6 fruit fly cellular contexts compared by ENCODE assay signal in genomic region chrX:19637002-19637420, dm6.
TF ChIP-seq lines count a peak whose summit lies in the region.

No protein-coding gene starts in this region.

- no peak for TF ChIP-seq CTCF in whole organism, embryonic (GFP tag; optimal IDR thresholded peaks at IDR 0.05; lab: Kevin White, UChicago)

TF ChIP-seq in whole organism, 6 proteins besides CTCF, POLR2A, EP300 and RAD21:
- TF ChIP-seq CG8478 (optimal IDR thresholded peaks at IDR 0.05; lab: Kevin White, UChicago) (no peak), Dll (optimal IDR thresholded peaks at IDR 0.05; lab: Kevin White, UChicago) (peak; percentile 8)

TF ChIP-seq in whole organism, adult, 20 proteins besides CTCF, POLR2A, EP300 and RAD21 (continues in another document):
- peak; percentile 98 for TF ChIP-seq pad (GFP tag; optimal IDR thresholded peaks at IDR 0.05; lab: Kevin White, UChicago)
- peak; percentile 4 for TF ChIP-seq CG12768 (GFP tag; optimal IDR thresholded peaks at IDR 0.05; lab: Kevin White, UChicago)
- no peak for TF ChIP-seq Clk (GFP tag; optimal IDR thresholded peaks at IDR 0.05; lab: Kevin White, UChicago)
- peak; percentile 4 for TF ChIP-seq CG1620 (GFP tag; optimal IDR thresholded peaks at IDR 0.05; lab: Kevin White, UChicago)
- TF ChIP-seq Crg-1 (GFP tag; optimal IDR thresholded peaks at IDR 0.05; lab: Kevin White, UChicago): no peak
- TF ChIP-seq CG5204 (GFP tag; optimal IDR thresholded peaks at IDR 0.05; lab: Kevin White, UChicago): no peak
- TF ChIP-seq CG14711 (tag; optimal IDR thresholded peaks at IDR 0.05; lab: Kevin White, UChicago): peak; percentile 71
- no peak for TF ChIP-seq toe (GFP tag; optimal IDR thresholded peaks at IDR 0.05; lab: Kevin White, UChicago)
- TF ChIP-seq Mnt (GFP tag; optimal IDR thresholded peaks at IDR 0.05; lab: Kevin White, UChicago): peak; percentile 50
- TF ChIP-seq CG11617 (GFP tag; optimal IDR thresholded peaks at IDR 0.05; lab: Kevin White, UChicago): peak; percentile 9
- peak; percentile 13 for TF ChIP-seq CG7101 (tag; optimal IDR thresholded peaks at IDR 0.05; lab: Kevin White, UChicago)
- TF ChIP-seq bab1 (GFP tag; optimal IDR thresholded peaks at IDR 0.05; lab: Kevin White, UChicago): peak; percentile 27
- TF ChIP-seq kay (GFP tag; lab: Kevin White, UChicago; ENCODE audit: borderline replicate concordance): no peak
- TF ChIP-seq CG7045 (GFP tag; optimal IDR thresholded peaks at IDR 0.05; lab: Kevin White, UChicago): no peak
- no peak for TF ChIP-seq cnc (optimal IDR thresholded peaks at IDR 0.05; lab: Kevin White, UChicago)
- no peak for TF ChIP-seq ovo (GFP tag; optimal IDR thresholded peaks at IDR 0.05; lab: Kevin White, UChicago)
- TF ChIP-seq CG33017 (tag; optimal IDR thresholded peaks at IDR 0.05; lab: Kevin White, UChicago): peak; percentile 19
- TF ChIP-seq Hr96 (GFP tag; optimal IDR thresholded peaks at IDR 0.05; lab: Kevin White, UChicago): no peak

TF ChIP-seq in whole organism, embryonic, 481 proteins besides CTCF, POLR2A, EP300 and RAD21 (continues in another document):
- no peak for TF ChIP-seq CrebB (tag; optimal IDR thresholded peaks at IDR 0.05; lab: Kevin White, UChicago)
- TF ChIP-seq CG10274 (GFP tag; optimal IDR thresholded peaks at IDR 0.05; lab: Kevin White, UChicago): no peak
- no peak for TF ChIP-seq CG31441 (GFP tag; IDR thresholded peaks at IDR 0.05; lab: Robert Waterston, UW)
- no peak for TF ChIP-seq fu2 (GFP tag; optimal IDR thresholded peaks at IDR 0.05; lab: Kevin White, UChicago)
- TF ChIP-seq Dip2 (GFP tag; IDR thresholded peaks at IDR 0.05; lab: Robert Waterston, UW): no peak
- no peak for TF ChIP-seq CG18476 (GFP tag; optimal IDR thresholded peaks at IDR 0.05; lab: Kevin White, UChicago)
- TF ChIP-seq B-H1 (GFP tag; IDR thresholded peaks at IDR 0.05; lab: Robert Waterston, UW): no peak
- no peak for TF ChIP-seq CG34422 (GFP tag; IDR thresholded peaks at IDR 0.05; lab: Robert Waterston, UW)
- no peak for TF ChIP-seq bcd (GFP tag; optimal IDR thresholded peaks at IDR 0.05; lab: Kevin White, UChicago)
- TF ChIP-seq CG2712 (tag; optimal IDR thresholded peaks at IDR 0.05; lab: Kevin White, UChicago): no peak
- peak; percentile 17 for TF ChIP-seq pzg (GFP tag; optimal IDR thresholded peaks at IDR 0.05; lab: Kevin White, UChicago)
- TF ChIP-seq croc (GFP tag; conservative IDR thresholded peaks at IDR 0.05; lab: Robert Waterston, UW): no peak
- TF ChIP-seq Vsx1 (GFP tag; optimal IDR thresholded peaks at IDR 0.05; lab: Kevin White, UChicago): no peak
- TF ChIP-seq Hmr (GFP tag; optimal IDR thresholded peaks at IDR 0.05; lab: Kevin White, UChicago): no peak
- TF ChIP-seq CG11696 (GFP tag; IDR thresholded peaks at IDR 0.05; lab: Robert Waterston, UW): no peak
- TF ChIP-seq CG12942 (GFP tag; optimal IDR thresholded peaks at IDR 0.05; lab: Kevin White, UChicago): no peak
- TF ChIP-seq z (GFP tag; IDR thresholded peaks at IDR 0.05; lab: Robert Waterston, UW): no peak
- no peak for TF ChIP-seq CG6689 (GFP tag; IDR thresholded peaks at IDR 0.05; lab: Robert Waterston, UW)
- TF ChIP-seq stwl (tag; optimal IDR thresholded peaks at IDR 0.05; lab: Kevin White, UChicago): peak; percentile 7
- no peak for TF ChIP-seq Mad (GFP tag; optimal IDR thresholded peaks at IDR 0.05; lab: Kevin White, UChicago)

TF ChIP-seq in whole organism, prepupa, 60 proteins besides CTCF, POLR2A, EP300 and RAD21 (continues in another document):
- TF ChIP-seq CG1621 (tag; optimal IDR thresholded peaks at IDR 0.05; lab: Kevin White, UChicago) (peak; percentile 30), Eip78C (GFP tag; lab: Kevin White, UChicago) (peak; percentile 57), CG15336 (GFP tag; IDR thresholded peaks at IDR 0.05; lab: Robert Waterston, UW) (0 out of 2 replicates have a peak, but pooled peaks have one; percentile 12), esn (GFP tag; optimal IDR thresholded peaks at IDR 0.05; lab: Kevin White, UChicago) (peak; percentile 31), eg (GFP tag; IDR thresholded peaks at IDR 0.05; lab: Robert Waterston, UW) (peak; percentile 45; the same call in 1 of the 3 replicates), CG3919 (GFP tag; optimal IDR thresholded peaks at IDR 0.05; lab: Kevin White, UChicago) (peak; percentile 13), topi (GFP tag; optimal IDR thresholded peaks at IDR 0.05; lab: Kevin White, UChicago) (peak; percentile 3), CG3032 (tag; optimal IDR thresholded peaks at IDR 0.05; lab: Kevin White, UChicago) (peak; percentile 6), Sox14 (GFP tag; optimal IDR thresholded peaks at IDR 0.05; lab: Kevin White, UChicago) (peak; percentile 12), CG6163 (GFP tag; IDR thresholded peaks at IDR 0.05; lab: Robert Waterston, UW) (peak; percentile 48; the same call in 2 of the 3 replicates), ss (GFP tag; optimal IDR thresholded peaks at IDR 0.05; lab: Kevin White, UChicago) (peak; percentile 16 to 58), lz (GFP tag; optimal IDR thresholded peaks at IDR 0.05; lab: Kevin White, UChicago) (peak; percentile 16), CG6854 (GFP tag; optimal IDR thresholded peaks at IDR 0.05; lab: Kevin White, UChicago) (peak; percentile 22), net (GFP tag; optimal IDR thresholded peaks at IDR 0.05; lab: Kevin White, UChicago) (peak; percentile 43), CG11294 (GFP tag; IDR thresholded peaks at IDR 0.05; lab: Robert Waterston, UW) (no peak), vri (GFP tag; optimal IDR thresholded peaks at IDR 0.05; lab: Kevin White, UChicago) (peak; percentile 35), fkh (GFP tag; optimal IDR thresholded peaks at IDR 0.05; lab: Kevin White, UChicago) (peak; percentile 30), CG6276 (GFP tag; optimal IDR thresholded peaks at IDR 0.05; lab: Kevin White, UChicago) (no peak), pdm3 (GFP tag; optimal IDR thresholded peaks at IDR 0.05; lab: Kevin White, UChicago) (no peak)

TF ChIP-seq in whole organism, pupa, 21 proteins besides CTCF, POLR2A, EP300 and RAD21:
- TF ChIP-seq CG8159 (tag; optimal IDR thresholded peaks at IDR 0.05; lab: Kevin White, UChicago): no peak
- no peak for TF ChIP-seq CG9948 (tag; optimal IDR thresholded peaks at IDR 0.05; lab: Kevin White, UChicago)
- TF ChIP-seq CG15710 (tag; optimal IDR thresholded peaks at IDR 0.05; lab: Kevin White, UChicago): no peak
- peak; percentile 67; the same call in 2 of the 3 replicates for TF ChIP-seq CG4496 (GFP tag; IDR thresholded peaks at IDR 0.05; lab: Robert Waterston, UW)
- TF ChIP-seq CG8301 (tag; optimal IDR thresholded peaks at IDR 0.05; lab: Kevin White, UChicago): no peak
- TF ChIP-seq CG32121 (GFP tag; IDR thresholded peaks at IDR 0.05; lab: Robert Waterston, UW): no peak
- TF ChIP-seq Snoo (tag; optimal IDR thresholded peaks at IDR 0.05; lab: Kevin White, UChicago): no peak
- TF ChIP-seq D1 (tag; optimal IDR thresholded peaks at IDR 0.05; lab: Kevin White, UChicago): no peak
- no peak for TF ChIP-seq CG12605 (GFP tag; IDR thresholded peaks at IDR 0.05; lab: Robert Waterston, UW)
- TF ChIP-seq CG17806 (tag; optimal IDR thresholded peaks at IDR 0.05; lab: Kevin White, UChicago): no peak
- TF ChIP-seq fd96Ca (GFP tag; IDR thresholded peaks at IDR 0.05; lab: Robert Waterston, UW): peak; percentile 39; the same call in 1 of the 3 replicates
- TF ChIP-seq CG34367 (tag; optimal IDR thresholded peaks at IDR 0.05; lab: Kevin White, UChicago): no peak
- no peak for TF ChIP-seq rn (GFP tag; IDR thresholded peaks at IDR 0.05; lab: Robert Waterston, UW)
- no peak for TF ChIP-seq CG14655 (GFP tag; optimal IDR thresholded peaks at IDR 0.05; lab: Kevin White, UChicago)
- peak; percentile 66 for TF ChIP-seq CG13204 (GFP tag; optimal IDR thresholded peaks at IDR 0.05; lab: Kevin White, UChicago)
- peak; percentile 49 for TF ChIP-seq EcR (GFP tag; optimal IDR thresholded peaks at IDR 0.05; lab: Kevin White, UChicago)
- peak; percentile 61 for TF ChIP-seq Ets98B (GFP tag; IDR thresholded peaks at IDR 0.05; lab: Robert Waterston, UW)
- no peak for TF ChIP-seq gl (tag; optimal IDR thresholded peaks at IDR 0.05; lab: Kevin White, UChicago)
- TF ChIP-seq Pif1A (GFP tag; optimal IDR thresholded peaks at IDR 0.05; lab: Kevin White, UChicago): no peak
- TF ChIP-seq CG10348 (GFP tag; IDR thresholded peaks at IDR 0.05; lab: Robert Waterston, UW): no peak
- peak; percentile 3 for TF ChIP-seq Pif1B (GFP tag; optimal IDR thresholded peaks at IDR 0.05; lab: Kevin White, UChicago)

TF ChIP-seq in whole organism, wandering third instar larva, 38 proteins besides CTCF, POLR2A, EP300 and RAD21 (continues in another document):
- TF ChIP-seq GATAd (GFP tag; optimal IDR thresholded peaks at IDR 0.05; lab: Kevin White, UChicago): no peak
- TF ChIP-seq Dif (GFP tag; optimal IDR thresholded peaks at IDR 0.05; lab: Kevin White, UChicago; ENCODE audit: partially characterized antibody): peak; percentile 78
- TF ChIP-seq brk (GFP tag; optimal IDR thresholded peaks at IDR 0.05; lab: Kevin White, UChicago): no peak
- TF ChIP-seq woc (GFP tag; optimal IDR thresholded peaks at IDR 0.05; lab: Kevin White, UChicago): no peak
- peak; percentile 27 for TF ChIP-seq fru (GFP tag; optimal IDR thresholded peaks at IDR 0.05; lab: Kevin White, UChicago)
- TF ChIP-seq Sp1 (GFP tag; optimal IDR thresholded peaks at IDR 0.05; lab: Kevin White, UChicago): peak; percentile 16
- peak in 1 of 2 experiments; percentile 58 for TF ChIP-seq dl (GFP tag; optimal IDR thresholded peaks at IDR 0.05; lab: Kevin White, UChicago; ENCODE audit: insufficient read depth in 1 of 2, partially characterized antibody in 2 of 2)
- no peak for TF ChIP-seq CG9705 (GFP tag; optimal IDR thresholded peaks at IDR 0.05; lab: Kevin White, UChicago)
- TF ChIP-seq h (GFP tag; optimal IDR thresholded peaks at IDR 0.05; lab: Kevin White, UChicago): peak; percentile 43
- no peak for TF ChIP-seq Vsx2 (GFP tag; optimal IDR thresholded peaks at IDR 0.05; lab: Kevin White, UChicago; ENCODE audit: partially characterized antibody)
- no peak for TF ChIP-seq Hr83 (GFP tag; optimal IDR thresholded peaks at IDR 0.05; lab: Kevin White, UChicago; ENCODE audit: poor library complexity, severe bottlenecking)
- TF ChIP-seq Hnf4 (GFP tag; optimal IDR thresholded peaks at IDR 0.05; lab: Kevin White, UChicago): no peak
- TF ChIP-seq sv (GFP tag; optimal IDR thresholded peaks at IDR 0.05; lab: Kevin White, UChicago): no peak
- TF ChIP-seq rgr (GFP tag; optimal IDR thresholded peaks at IDR 0.05; lab: Kevin White, UChicago): peak; percentile 33
- peak; percentile 13 for TF ChIP-seq br (GFP tag; optimal IDR thresholded peaks at IDR 0.05; lab: Kevin White, UChicago)
- TF ChIP-seq foxo (GFP tag; optimal IDR thresholded peaks at IDR 0.05; lab: Kevin White, UChicago): peak in 1 of 2 experiments; percentile 21
- peak; percentile 79 for TF ChIP-seq psq (GFP tag; optimal IDR thresholded peaks at IDR 0.05; lab: Kevin White, UChicago)
- peak; percentile 52 for TF ChIP-seq Myc (optimal IDR thresholded peaks at IDR 0.05; lab: Kevin White, UChicago)
- no peak for TF ChIP-seq Rel (GFP tag; optimal IDR thresholded peaks at IDR 0.05; lab: Kevin White, UChicago)
- peak; percentile 32 for TF ChIP-seq Rel (tag; optimal IDR thresholded peaks at IDR 0.05; lab: Kevin White, UChicago)
- no peak for TF ChIP-seq Jra (GFP tag; optimal IDR thresholded peaks at IDR 0.05; lab: Kevin White, UChicago)
- no peak for TF ChIP-seq OdsH (GFP tag; optimal IDR thresholded peaks at IDR 0.05; lab: Kevin White, UChicago)
- no peak for TF ChIP-seq Abd-B (GFP tag; optimal IDR thresholded peaks at IDR 0.05; lab: Kevin White, UChicago)
